Fruit fly (Drosophila melanogaster) whole organism, embryonic: ENCODE data around the gene scyl.

Experiments used
- Adf1 ChIP-seq: fragments of 200-800 bp; sonication (Bioruptor generic); IDR thresholded peaks from 2 replicates; pipeline ENCODE4 v1.3.6; 2022; ENCODE audit warnings: missing biosample characterization, missing genetic modification characterization
- Blimp-1 ChIP-seq: fragments of 200-800 bp; sonication (Bioruptor generic); optimal IDR thresholded peaks from 3 replicates; lab custom pipeline; 2018; ENCODE audit warnings: missing biosample characterization, missing genetic modification characterization, mild to moderate bottlenecking, moderate library complexity, missing genetic modification reagents
- CG11398 ChIP-seq: fragments of 200-800 bp; sonication (Bioruptor generic); optimal IDR thresholded peaks from 2 replicates; lab custom pipeline; 2016; ENCODE audit warnings: missing biosample characterization, missing genetic modification characterization
- CG12236 ChIP-seq: fragments of 200-800 bp; sonication (Bioruptor generic); optimal IDR thresholded peaks from 2 replicates; lab custom pipeline; 2016; ENCODE audit warnings: missing biosample characterization, missing genetic modification characterization
- CG12659 ChIP-seq: fragments of 200-800 bp; sonication (Bioruptor generic); optimal IDR thresholded peaks from 3 replicates; lab custom pipeline; 2017; ENCODE audit warnings: mild to moderate bottlenecking, missing biosample characterization, missing genetic modification reagents, missing genetic modification characterization
- CG13123 ChIP-seq: fragments of 200-800 bp; sonication (Bioruptor generic); optimal IDR thresholded peaks from 2 replicates; lab custom pipeline; 2016; ENCODE audit warnings: missing biosample characterization, missing genetic modification characterization
- CG14860 ChIP-seq: fragments of 200-800 bp; sonication (Bioruptor generic); IDR thresholded peaks from 3 replicates; pipeline ENCODE4 v1.3.6; 2022; ENCODE audit warnings: missing biosample characterization, missing genetic modification characterization; ENCODE audit not compliant: partially characterized antibody
- CG16863 ChIP-seq: fragments of 200-800 bp; sonication (Bioruptor generic); optimal IDR thresholded peaks from 3 replicates; lab custom pipeline; 2016; ENCODE audit warnings: missing biosample characterization, missing genetic modification characterization
- CG17612 ChIP-seq: fragments of 200-800 bp; sonication (Bioruptor generic); IDR thresholded peaks from 2 replicates; pipeline ENCODE4 v1.3.6; 2022; ENCODE audit warnings: missing biosample characterization, missing genetic modification characterization
- CG17802 ChIP-seq: fragments of 200-800 bp; sonication (Bioruptor generic); optimal IDR thresholded peaks from 2 replicates; lab custom pipeline; 2018; ENCODE audit warnings: missing biosample characterization, mild to moderate bottlenecking, missing genetic modification characterization, moderate library complexity
- CG17912 ChIP-seq: fragments of 200-800 bp; sonication (Bioruptor generic); optimal IDR thresholded peaks from 2 replicates; lab custom pipeline; 2018; ENCODE audit warnings: missing biosample characterization, mild to moderate bottlenecking, missing genetic modification characterization
- CG18619 ChIP-seq: fragments of 200-800 bp; sonication (Bioruptor generic); optimal IDR thresholded peaks from 3 replicates; lab custom pipeline; 2017; ENCODE audit warnings: missing biosample characterization, mild to moderate bottlenecking, missing genetic modification characterization
- CG2199 ChIP-seq: fragments of 200-800 bp; sonication (Bioruptor generic); IDR thresholded peaks from 3 replicates; pipeline ENCODE4 v1.3.6; 2022; ENCODE audit warnings: missing biosample characterization, missing genetic modification characterization
- CG2712 ChIP-seq: fragments of 200-800 bp; optimal IDR thresholded peaks from 3 replicates; lab custom pipeline; 2019; ENCODE audit warnings: missing biosample characterization, mild to moderate bottlenecking, missing genetic modification characterization, moderate library complexity
- CG31365 ChIP-seq: fragments of 200-800 bp; sonication (Bioruptor generic); optimal IDR thresholded peaks from 2 replicates; lab custom pipeline; 2018; ENCODE audit warnings: missing biosample characterization, mild to moderate bottlenecking, missing genetic modification characterization
- CG3726 ChIP-seq: fragments of 200-800 bp; sonication (Bioruptor generic); IDR thresholded peaks from 3 replicates; pipeline ENCODE4, ENCODE4 v1.3.6; 2022; ENCODE audit warnings: missing biosample characterization, missing genetic modification characterization
- CG3847 ChIP-seq: fragments of 200-800 bp; sonication (Bioruptor generic); IDR thresholded peaks from 2 replicates; pipeline ENCODE4 v1.3.6; 2022; ENCODE audit warnings: missing biosample characterization, missing genetic modification characterization
- CG4730 ChIP-seq: fragments of 200-800 bp; sonication (Bioruptor generic); IDR thresholded peaks from 2 replicates; pipeline ENCODE4 v1.3.6; 2022; ENCODE audit warnings: missing biosample characterization, missing genetic modification characterization
- CG5245 ChIP-seq: fragments of 200-800 bp; sonication (Bioruptor generic); optimal IDR thresholded peaks from 3 replicates; lab custom pipeline; 2016; ENCODE audit warnings: missing biosample characterization, missing genetic modification characterization
- CG6654 ChIP-seq: fragments of 200-800 bp; sonication (Bioruptor generic); optimal IDR thresholded peaks from 2 replicates; lab custom pipeline; 2017; ENCODE audit warnings: missing biosample characterization, mild to moderate bottlenecking, missing genetic modification characterization
- CG6813 ChIP-seq: fragments of 200-800 bp; sonication (Bioruptor generic); optimal IDR thresholded peaks from 2 replicates; lab custom pipeline; 2017; ENCODE audit warnings: missing biosample characterization, missing genetic modification characterization, mild to moderate bottlenecking, moderate library complexity, missing genetic modification reagents
- CG8290 ChIP-seq, 3 experiments: fragments of 200-800 bp; sonication (Bioruptor generic); optimal IDR thresholded peaks; 2 replicates each; lab custom pipeline; 2016 to 2019; ENCODE audit warnings: missing biosample characterization in 3 of 3, missing genetic modification characterization in 3 of 3, mild to moderate bottlenecking in 2 of 3, moderate library complexity in 1 of 3
- CG8359 ChIP-seq: fragments of 200-800 bp; sonication (Bioruptor generic); optimal IDR thresholded peaks from 2 replicates; lab custom pipeline; 2017; ENCODE audit warnings: missing biosample characterization, mild to moderate bottlenecking, missing genetic modification characterization, borderline replicate concordance
- CG8478 ChIP-seq: fragments of >200 bp; optimal IDR thresholded peaks from 2 replicates; lab custom pipeline; 2018
- CkIIα-i1 ChIP-seq: fragments of 200-800 bp; sonication (Bioruptor generic); IDR thresholded peaks from 2 replicates; pipeline ENCODE4 v1.3.6; 2022; ENCODE audit warnings: missing biosample characterization, missing genetic modification characterization
- Doc2 ChIP-seq: fragments of 200-800 bp; sonication (Bioruptor generic); IDR thresholded peaks from 2 replicates; pipeline ENCODE4 v1.3.6; 2022; ENCODE audit warnings: missing biosample characterization, missing genetic modification characterization
- GATAe ChIP-seq: fragments of 200-800 bp; sonication (Bioruptor generic); conservative IDR thresholded peaks from 2 replicates; pipeline ENCODE4 v1.3.6; 2022; ENCODE audit warnings: missing biosample characterization, missing genetic modification characterization
- HHEX ChIP-seq: fragments of 200-800 bp; sonication (Bioruptor generic); optimal IDR thresholded peaks from 3 replicates; lab custom pipeline; 2017; ENCODE audit warnings: missing biosample characterization, mild to moderate bottlenecking, missing genetic modification characterization, missing genetic modification reagents
- HLHmδ ChIP-seq: fragments of 200-800 bp; sonication (Bioruptor generic); optimal IDR thresholded peaks from 2 replicates; lab custom pipeline; 2018; ENCODE audit warnings: missing biosample characterization, mild to moderate bottlenecking, missing genetic modification characterization, moderate library complexity
- HmgD ChIP-seq: fragments of 200-800 bp; sonication (Bioruptor generic); optimal IDR thresholded peaks from 3 replicates; lab custom pipeline; 2016; ENCODE audit warnings: missing biosample characterization, missing genetic modification characterization
- Hr39 ChIP-seq: fragments of >200 bp; optimal IDR thresholded peaks from 2 replicates; lab custom pipeline; 2017
- Jarid2 ChIP-seq: fragments of 200-800 bp; sonication (Bioruptor generic); optimal IDR thresholded peaks from 3 replicates; lab custom pipeline; 2017; ENCODE audit warnings: mild to moderate bottlenecking, missing biosample characterization, missing genetic modification reagents, missing genetic modification characterization
- Kr ChIP-seq: fragments of 200-800 bp; sonication (Bioruptor generic); optimal IDR thresholded peaks from 2 replicates; lab custom pipeline; 2017; ENCODE audit warnings: missing biosample characterization, mild to moderate bottlenecking, missing genetic modification characterization
- Max ChIP-seq: fragments of 200-800 bp; sonication (Bioruptor generic); optimal IDR thresholded peaks from 2 replicates; lab custom pipeline; 2016; ENCODE audit warnings: missing biosample characterization, mild to moderate bottlenecking, missing genetic modification characterization
- NC2α ChIP-seq: fragments of 200-800 bp; sonication (Bioruptor generic); optimal IDR thresholded peaks from 2 replicates; lab custom pipeline; 2016; ENCODE audit warnings: missing biosample characterization, missing genetic modification characterization
- Oaz ChIP-seq: fragments of 200-800 bp; sonication (Bioruptor generic); IDR thresholded peaks from 2 replicates; pipeline ENCODE4 v1.3.6; 2022; ENCODE audit warnings: missing biosample characterization, missing genetic modification characterization
- Optix ChIP-seq: fragments of 200-800 bp; sonication (Bioruptor generic); IDR thresholded peaks from 3 replicates; pipeline ENCODE4 v1.3.6; 2022; ENCODE audit warnings: missing biosample characterization, missing genetic modification characterization
- bowl ChIP-seq: fragments of 200-800 bp; sonication (Bioruptor generic); IDR thresholded peaks from 2 replicates; pipeline ENCODE4 v1.3.6; 2022; ENCODE audit warnings: missing biosample characterization, missing genetic modification characterization
- br ChIP-seq: fragments of >200 bp; optimal IDR thresholded peaks from 2 replicates; lab custom pipeline; 2017
- caup ChIP-seq: fragments of 200-800 bp; sonication (Bioruptor generic); optimal IDR thresholded peaks from 3 replicates; lab custom pipeline; 2017; ENCODE audit warnings: missing biosample characterization, mild to moderate bottlenecking, missing genetic modification characterization, moderate library complexity; ENCODE audit not compliant: severe bottlenecking
- ci ChIP-seq: fragments of 200-800 bp; sonication (Bioruptor generic); IDR thresholded peaks from 3 replicates; pipeline ENCODE4 v1.3.6; 2022; ENCODE audit warnings: missing biosample characterization, missing genetic modification characterization
- crp ChIP-seq, 2 experiments: fragments of 200-800 bp; sonication (Bioruptor generic); optimal IDR thresholded peaks; 2 replicates in 1 of 2; 3 replicates in 1 of 2; lab custom pipeline; 2017; ENCODE audit warnings: missing biosample characterization in 2 of 2, missing genetic modification characterization in 2 of 2, mild to moderate bottlenecking in 1 of 2, moderate library complexity in 1 of 2
- hbn ChIP-seq: fragments of 200-800 bp; sonication (Bioruptor generic); IDR thresholded peaks from 2 replicates; pipeline ENCODE4 v1.3.6; 2022; ENCODE audit warnings: missing biosample characterization, missing genetic modification characterization; ENCODE audit not compliant: partially characterized antibody
- her ChIP-seq: fragments of 200-800 bp; sonication (Bioruptor generic); optimal IDR thresholded peaks from 2 replicates; lab custom pipeline; 2016; ENCODE audit warnings: missing biosample characterization, missing genetic modification characterization
- lov ChIP-seq, 2 experiments: fragments of 200-800 bp in 1 of 2; fragments of >200 bp in 1 of 2; sonication (Bioruptor generic) in 1 of 2; IDR thresholded peaks in 1 of 2; optimal IDR thresholded peaks in 1 of 2; 2 replicates in 1 of 2; 3 replicates in 1 of 2; pipeline versions ENCODE4 v1.3.6 to Lab custom; 2017 to 2022; ENCODE audit warnings: missing biosample characterization in 1 of 2, missing genetic modification characterization in 1 of 2
- scrt ChIP-seq: fragments of 200-800 bp; sonication (Bioruptor generic); optimal IDR thresholded peaks from 2 replicates; lab custom pipeline; 2018; ENCODE audit warnings: missing biosample characterization, mild to moderate bottlenecking, missing genetic modification characterization, moderate library complexity
- tgo ChIP-seq: fragments of 200-800 bp; sonication (Bioruptor generic); IDR thresholded peaks from 3 replicates; pipeline ENCODE4 v1.3.6; 2022; ENCODE audit warnings: missing biosample characterization, missing genetic modification characterization
- toy ChIP-seq: fragments of 200-800 bp; sonication (Bioruptor generic); IDR thresholded peaks from 2 replicates; pipeline ENCODE4 v1.3.6; 2022; ENCODE audit warnings: missing biosample characterization, missing genetic modification characterization
- tup ChIP-seq: fragments of 200-800 bp; sonication (Bioruptor generic); optimal IDR thresholded peaks from 2 replicates; lab custom pipeline; 2016; ENCODE audit warnings: missing biosample characterization, mild to moderate bottlenecking, missing genetic modification characterization, moderate library complexity

scyl gene

DNA sequence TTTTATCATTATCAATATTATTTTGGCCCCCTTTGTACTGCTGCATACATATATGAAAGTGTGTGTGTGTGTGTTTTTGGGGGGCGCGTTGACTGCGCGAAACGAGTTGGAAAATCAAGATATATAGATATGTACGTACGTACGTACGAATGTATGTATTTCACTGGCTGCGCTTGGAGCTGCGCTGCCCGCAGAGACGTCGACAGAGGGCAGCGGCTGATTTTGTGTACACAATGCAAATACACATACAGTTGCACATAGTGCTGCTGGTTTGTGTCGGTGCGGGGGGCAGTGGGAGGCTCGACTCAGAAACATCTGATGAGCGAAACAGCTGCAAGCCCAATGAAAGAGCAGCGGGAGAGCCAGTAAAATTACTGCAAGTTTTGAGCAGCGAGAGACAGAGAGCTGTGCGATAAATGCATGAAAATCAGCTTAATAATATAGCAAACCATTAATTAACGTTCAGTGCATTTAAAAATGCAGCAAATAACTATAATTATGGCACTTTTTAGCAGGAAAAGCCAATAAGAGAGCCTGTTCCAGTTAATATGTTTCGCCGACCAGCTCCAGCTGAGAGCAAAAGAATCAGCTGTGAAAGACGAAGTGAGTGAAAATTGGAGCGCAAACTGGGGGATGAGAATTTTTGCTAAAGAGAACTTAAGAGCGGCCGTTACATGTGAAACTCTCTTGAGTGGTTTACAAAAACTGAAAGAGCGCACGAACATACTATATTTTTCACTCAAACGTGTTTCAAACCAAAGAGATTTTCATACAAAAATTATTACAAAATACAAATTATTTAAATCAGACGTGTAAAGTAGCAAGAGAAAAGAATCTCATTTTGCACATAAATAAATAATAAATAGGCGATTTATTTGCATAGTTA is 4.5 kb upstream of the scyl start (continued):
- TF ChIP-seq Optix (GFP tag; lab: Robert Waterston, UW) (no peak), CG17912 (no peak), CG8478 (lab: Kevin White, UChicago) (no peak), toy (GFP tag; lab: Robert Waterston, UW) (no peak), CG12236 (GFP tag; lab: Kevin White, UChicago) (no peak), CG8290 (GFP tag; optimal IDR thresholded peaks at IDR 0.05; lab: Kevin White, UChicago) (no peak), CG8290 (tag; optimal IDR thresholded peaks at IDR 0.05; lab: Kevin White, UChicago) (peak in 1 of 2 experiments; percentile 45), CG5245 (GFP tag; lab: Kevin White, UChicago) (no peak), CG11398 (GFP tag; lab: Kevin White, UChicago) (no peak), GATAe (no peak), HLHmδ (peak; percentile 91), bowl (GFP tag; lab: Robert Waterston, UW) (no peak), caup (peak; percentile 10), CG17802 (tag; lab: Kevin White, UChicago) (no peak), CG4730 (GFP tag; lab: Robert Waterston, UW) (no peak), CG16863 (GFP tag; lab: Kevin White, UChicago) (no peak), CG12659 (GFP tag; lab: Kevin White, UChicago) (no peak), tgo (GFP tag; lab: Robert Waterston, UW) (no peak), HmgD (no peak), hbn (GFP tag; lab: Robert Waterston, UW) (no peak), CG2712 (tag; lab: Kevin White, UChicago) (no peak), br (no peak), HHEX (no peak), CkIIα-i1 (GFP tag; lab: Robert Waterston, UW) (no peak), CG6654 (GFP tag; lab: Kevin White, UChicago) (no peak), CG8359 (GFP tag; lab: Kevin White, UChicago) (no peak), CG3726 (GFP tag; lab: Robert Waterston, UW) (no peak), tup (GFP tag; lab: Kevin White, UChicago) (no peak), Blimp-1 (no peak), Doc2 (GFP tag; lab: Robert Waterston, UW) (no peak), NC2α (GFP tag; lab: Kevin White, UChicago) (no peak), CG18619 (GFP tag; lab: Kevin White, UChicago) (no peak), CG13123 (GFP tag; lab: Kevin White, UChicago) (no peak), ci (GFP tag; lab: Robert Waterston, UW) (peak; percentile 85), Max (no peak), Oaz (GFP tag; lab: Robert Waterston, UW) (no peak), CG17612 (GFP tag; lab: Robert Waterston, UW) (no peak), crp (GFP tag; optimal IDR thresholded peaks at IDR 0.05; lab: Kevin White, UChicago) (peak in 1 of 2 experiments; percentile 78), Kr (GFP tag; lab: Kevin White, UChicago) (no peak), scrt (GFP tag; lab: Kevin White, UChicago) (peak; percentile 8), her (GFP tag; lab: Kevin White, UChicago) (peak; percentile 4), CG31365 (no peak), lov (optimal IDR thresholded peaks at IDR 0.05; lab: Kevin White, UChicago) (no peak), lov (GFP tag; IDR thresholded peaks at IDR 0.05; lab: Robert Waterston, UW) (no peak), Adf1 (peak; percentile 89), CG3847 (GFP tag; lab: Robert Waterston, UW) (no peak), Hr39 (lab: Kevin White, UChicago) (no peak), Jarid2 (GFP tag; lab: Kevin White, UChicago) (peak; percentile 24), CG14860 (GFP tag; lab: Robert Waterston, UW) (no peak), CG2199 (GFP tag; lab: Robert Waterston, UW) (peak; percentile 90; the same call in 2 of the 3 replicates), CG6813 (GFP tag; lab: Kevin White, UChicago) (no peak)
